Worm (Caenorhabditis elegans): ENCODE data around the gene F21C10.4.

F21C10.4 gene

DNA sequence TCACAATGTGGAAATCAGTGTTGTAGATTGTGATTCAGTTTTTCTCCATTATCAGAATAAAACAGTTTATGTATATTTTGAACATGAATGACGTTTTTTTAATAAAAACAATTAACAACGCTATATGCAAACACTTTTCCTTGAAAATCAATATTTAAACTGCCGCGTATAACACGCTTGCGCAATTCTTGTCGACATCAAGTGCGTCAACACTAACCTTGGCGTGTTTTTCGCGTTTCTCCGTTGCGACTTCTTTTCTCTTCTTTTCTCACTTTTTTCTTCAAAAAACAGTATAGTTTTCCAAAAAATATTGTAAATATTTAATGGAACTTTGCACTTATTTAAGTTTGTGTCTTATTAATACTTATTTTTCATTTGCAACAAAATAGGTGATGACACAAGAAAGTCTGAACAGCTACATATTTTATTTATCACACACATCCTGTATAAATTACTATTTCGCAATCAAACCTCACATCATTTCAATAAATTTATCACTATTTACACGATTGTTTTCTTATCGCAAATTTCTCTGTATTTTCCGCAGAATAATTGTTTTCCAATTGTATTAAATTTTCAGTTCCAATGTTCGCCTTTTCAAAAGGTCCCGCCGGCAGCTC lies 48.9 kb downstream of the F21C10.4 start, which contains the start of gene spas-1 (continued):
- TF ChIP-seq ceh-28 (tag; optimal IDR thresholded peaks at IDR 0.05) (no peak), pha-4 (GFP tag; IDR thresholded peaks at IDR 0.05) (no peak), pha-4 (tag; optimal IDR thresholded peaks at IDR 0.05) (peak; percentile 54), dve-1 (tag; optimal IDR thresholded peaks at IDR 0.05; ENCODE audit: insufficient read depth) (peak; percentile 94), hif-1 (tag; optimal IDR thresholded peaks at IDR 0.05) (peak in 1 of 2 experiments; percentile 51), lsy-2 (tag; optimal IDR thresholded peaks at IDR 0.05) (peak; percentile 69 to 93), unc-62 (GFP tag; optimal IDR thresholded peaks at IDR 0.05 in 1 of 2) (peak in 1 of 2 experiments; percentile 96), unc-62 (tag; optimal IDR thresholded peaks at IDR 0.05) (no peak), sdz-12 (GFP tag; optimal IDR thresholded peaks at IDR 0.05) (no peak), ama-1 (optimal IDR thresholded peaks at IDR 0.05) (no peak), unc-39 (tag; optimal IDR thresholded peaks at IDR 0.05) (no peak), vab-7 (GFP tag; IDR thresholded peaks at IDR 0.05) (no peak), F10B5.3 (tag; optimal IDR thresholded peaks at IDR 0.05) (no peak), Y105C5A.15 (GFP tag; IDR thresholded peaks at IDR 0.05) (no peak), pqm-1 (tag; optimal IDR thresholded peaks at IDR 0.05) (peak; percentile 34), nhr-111 (GFP tag; optimal IDR thresholded peaks at IDR 0.05) (no peak), lin-38 (GFP tag; IDR thresholded peaks at IDR 0.05) (no peak), nhr-77 (tag; optimal IDR thresholded peaks at IDR 0.05) (peak; percentile 92), daf-8 (GFP tag; IDR thresholded peaks at IDR 0.05) (no peak), snpc-4 (tag; optimal IDR thresholded peaks at IDR 0.05) (no peak), attf-4 (tag; optimal IDR thresholded peaks at IDR 0.05) (no peak), spr-1 (tag; optimal IDR thresholded peaks at IDR 0.05) (peak; percentile 51)
